Worm (Caenorhabditis elegans): ENCODE data around the gene F15D4.6.

ce11 chrII:13233712-13234111 lies 15.3 kb upstream of the F15D4.6 start:
- TF ChIP-seq nhr-237 (tag; optimal IDR thresholded peaks at IDR 0.05) (no peak), nhr-28 (tag; optimal IDR thresholded peaks at IDR 0.05) (no peak), ceh-39 (tag; optimal IDR thresholded peaks at IDR 0.05) (no peak), unc-39 (tag; optimal IDR thresholded peaks at IDR 0.05) (no peak), sptf-1 (tag; optimal IDR thresholded peaks at IDR 0.05) (no peak), unc-62 (GFP tag; optimal IDR thresholded peaks at IDR 0.05) (no peak), snpc-4 (tag; optimal IDR thresholded peaks at IDR 0.05) (no peak), ces-1 (GFP tag; optimal IDR thresholded peaks at IDR 0.05) (no peak), lsy-2 (tag; optimal IDR thresholded peaks at IDR 0.05) (no peak), drap-1 (GFP tag; optimal IDR thresholded peaks at IDR 0.05) (no peak), elt-1 (tag; optimal IDR thresholded peaks at IDR 0.05; ENCODE audit: borderline replicate concordance, insufficient read depth) (no peak), blmp-1 (tag; optimal IDR thresholded peaks at IDR 0.05) (no peak), lin-13 (tag; optimal IDR thresholded peaks at IDR 0.05) (no peak), mep-1 (tag; optimal IDR thresholded peaks at IDR 0.05) (no peak)
